Fruit fly (Drosophila melanogaster) whole organism, embryonic: ENCODE data around the gene CG42307.
A peak's percentile ranks its signal among the peaks of the same experiment; 100 is the strongest.

Experiments
- B-H1 ChIP-seq: fragments of 200-800 bp; sonication (Bioruptor generic); IDR thresholded peaks from 3 replicates; pipeline ENCODE4 v1.3.6; 2022; ENCODE audit warnings: missing biosample characterization, missing genetic modification characterization
- CG10267 ChIP-seq: fragments of 200-800 bp; sonication (Bioruptor generic); optimal IDR thresholded peaks from 2 replicates; lab custom pipeline; 2018; ENCODE audit warnings: missing biosample characterization, mild to moderate bottlenecking, missing genetic modification characterization, moderate library complexity
- CG10979 ChIP-seq: fragments of 200-800 bp; sonication (Bioruptor generic); optimal IDR thresholded peaks from 2 replicates; lab custom pipeline; 2018; ENCODE audit warnings: missing biosample characterization, mild to moderate bottlenecking, missing genetic modification characterization, moderate library complexity
- CG11093 ChIP-seq: fragments of 200-800 bp; sonication (Bioruptor generic); IDR thresholded peaks from 3 replicates; pipeline ENCODE4 v1.3.6; 2022; ENCODE audit warnings: missing biosample characterization, missing genetic modification characterization
- CG12071 ChIP-seq: fragments of 200-800 bp; sonication (Bioruptor generic); optimal IDR thresholded peaks from 3 replicates; lab custom pipeline; 2018; ENCODE audit warnings: missing biosample characterization, mild to moderate bottlenecking, missing genetic modification characterization
- CG12155 ChIP-seq: fragments of 200-800 bp; sonication (Bioruptor generic); optimal IDR thresholded peaks from 3 replicates; lab custom pipeline; 2016; ENCODE audit warnings: missing biosample characterization, missing genetic modification characterization
- CG12299 ChIP-seq: fragments of 200-800 bp; sonication (Bioruptor generic); optimal IDR thresholded peaks from 2 replicates; lab custom pipeline; 2018; ENCODE audit warnings: missing biosample characterization, mild to moderate bottlenecking, missing genetic modification characterization
- CG12659 ChIP-seq: fragments of 200-800 bp; sonication (Bioruptor generic); optimal IDR thresholded peaks from 3 replicates; lab custom pipeline; 2017; ENCODE audit warnings: mild to moderate bottlenecking, missing biosample characterization, missing genetic modification reagents, missing genetic modification characterization
- CG13424 ChIP-seq: fragments of 200-800 bp; sonication (Bioruptor generic); optimal IDR thresholded peaks from 2 replicates; lab custom pipeline; 2019; ENCODE audit warnings: missing biosample characterization, mild to moderate bottlenecking, missing genetic modification characterization, moderate library complexity
- CG13775 ChIP-seq: fragments of 200-800 bp; sonication (Bioruptor generic); optimal IDR thresholded peaks from 3 replicates; lab custom pipeline; 2017; ENCODE audit warnings: missing biosample characterization, mild to moderate bottlenecking, missing genetic modification characterization
- CG15011 ChIP-seq: fragments of 200-800 bp; sonication (Bioruptor generic); optimal IDR thresholded peaks from 3 replicates; lab custom pipeline; 2018; ENCODE audit warnings: missing biosample characterization, mild to moderate bottlenecking, missing genetic modification characterization
- CG17829 ChIP-seq: fragments of 200-800 bp; optimal IDR thresholded peaks from 2 replicates; lab custom pipeline; 2019; ENCODE audit warnings: missing biosample characterization, mild to moderate bottlenecking, missing genetic modification characterization, moderate library complexity
- CG18011 ChIP-seq: fragments of 200-800 bp; sonication (Bioruptor generic); optimal IDR thresholded peaks from 2 replicates; lab custom pipeline; 2017; ENCODE audit warnings: missing biosample characterization, missing genetic modification characterization, mild to moderate bottlenecking, moderate library complexity, missing genotype
- CG32532 ChIP-seq: fragments of 200-800 bp; sonication (Bioruptor generic); IDR thresholded peaks from 2 replicates; pipeline ENCODE4 v1.3.6; 2022; ENCODE audit warnings: missing biosample characterization, missing genetic modification characterization
- CG32767 ChIP-seq: fragments of 200-800 bp; sonication (Bioruptor generic); IDR thresholded peaks from 2 replicates; pipeline ENCODE4 v1.3.6; 2022; ENCODE audit warnings: missing biosample characterization, missing genetic modification characterization
- CG4282 ChIP-seq: fragments of 200-800 bp; sonication (Bioruptor generic); optimal IDR thresholded peaks from 2 replicates; lab custom pipeline; 2016; ENCODE audit warnings: missing biosample characterization, missing genetic modification characterization
- CG6765 ChIP-seq: fragments of 200-800 bp; sonication (Bioruptor generic); optimal IDR thresholded peaks from 3 replicates; lab custom pipeline; 2017; ENCODE audit warnings: missing biosample characterization, mild to moderate bottlenecking, missing genetic modification characterization
- CG7839 ChIP-seq: fragments of 200-800 bp; sonication (Bioruptor generic); optimal IDR thresholded peaks from 3 replicates; lab custom pipeline; 2018; ENCODE audit warnings: missing biosample characterization, mild to moderate bottlenecking, missing genetic modification characterization, moderate library complexity
- CG7963 ChIP-seq: fragments of 200-800 bp; sonication (Bioruptor generic); IDR thresholded peaks from 3 replicates; pipeline ENCODE4 v1.3.6; 2022; ENCODE audit warnings: missing biosample characterization, missing genetic modification characterization; ENCODE audit not compliant: partially characterized antibody
- Drgx ChIP-seq: fragments of 200-800 bp; sonication (Bioruptor generic); IDR thresholded peaks from 2 replicates; pipeline ENCODE4 v1.3.6; 2022; ENCODE audit warnings: missing biosample characterization, missing genetic modification characterization
- Ets97D ChIP-seq: fragments of 200-800 bp; sonication (Bioruptor generic); optimal IDR thresholded peaks from 3 replicates; lab custom pipeline; 2016; ENCODE audit warnings: missing biosample characterization, missing genetic modification characterization
- H2.0 ChIP-seq: fragments of 200-800 bp; sonication (Bioruptor generic); IDR thresholded peaks from 2 replicates; pipeline ENCODE4 v1.3.6; 2022; ENCODE audit warnings: missing biosample characterization, missing genetic modification characterization
- Hr51 ChIP-seq, 2 experiments: fragments of 200-800 bp; sonication (Bioruptor generic); optimal IDR thresholded peaks; 2 replicates in 1 of 2; 3 replicates in 1 of 2; lab custom pipeline; 2016 to 2018; ENCODE audit warnings: missing biosample characterization in 2 of 2, missing genetic modification characterization in 2 of 2, mild to moderate bottlenecking in 1 of 2, moderate library complexity in 1 of 2
- Hr78 ChIP-seq, 2 experiments: fragments of 200-800 bp in 1 of 2; fragments of >200 bp in 1 of 2; sonication (Bioruptor generic) in 1 of 2; optimal IDR thresholded peaks; 2 replicates each; lab custom pipeline; 2017 to 2019; ENCODE audit warnings: missing biosample characterization in 2 of 2, missing genetic modification characterization in 2 of 2, mild to moderate bottlenecking in 1 of 2, moderate library complexity in 1 of 2
- Hsf ChIP-seq: fragments of 200-800 bp; sonication (Bioruptor generic); optimal IDR thresholded peaks from 3 replicates; lab custom pipeline; 2016; ENCODE audit warnings: missing biosample characterization, missing genetic modification characterization
- Side ChIP-seq: fragments of 200-800 bp; sonication (Bioruptor generic); optimal IDR thresholded peaks from 2 replicates; lab custom pipeline; 2016; ENCODE audit warnings: missing biosample characterization, missing genetic modification characterization
- Xrp1 ChIP-seq: fragments of 200-800 bp; sonication (Bioruptor generic); IDR thresholded peaks from 2 replicates; pipeline ENCODE4 v1.3.6; 2022; ENCODE audit warnings: missing biosample characterization, missing genetic modification characterization
- dimm ChIP-seq: fragments of 200-800 bp; sonication (Bioruptor generic); IDR thresholded peaks from 2 replicates; pipeline ENCODE4 v1.3.6; 2022; ENCODE audit warnings: missing biosample characterization, missing genetic modification characterization
- dmrt99B ChIP-seq: fragments of 200-800 bp; sonication (Bioruptor generic); optimal IDR thresholded peaks from 2 replicates; lab custom pipeline; 2018; ENCODE audit warnings: missing biosample characterization, mild to moderate bottlenecking, missing genetic modification characterization, moderate library complexity
- dpn ChIP-seq, 2 experiments: fragments of 200-800 bp; sonication (Bioruptor generic); optimal IDR thresholded peaks; 3 replicates each; lab custom pipeline; 2016; ENCODE audit warnings: missing biosample characterization in 2 of 2, missing genetic modification characterization in 2 of 2
- en ChIP-seq: fragments of 200-800 bp; sonication (Bioruptor generic); optimal IDR thresholded peaks from 2 replicates; lab custom pipeline; 2016; ENCODE audit warnings: missing biosample characterization, missing genetic modification characterization
- esg ChIP-seq: fragments of 200-800 bp; sonication (Bioruptor generic); conservative IDR thresholded peaks from 2 replicates; pipeline ENCODE4 v1.3.6; 2022; ENCODE audit warnings: missing biosample characterization, missing genetic modification characterization
- gcm ChIP-seq: fragments of 200-800 bp; sonication (Bioruptor generic); optimal IDR thresholded peaks from 2 replicates; lab custom pipeline; 2019; ENCODE audit warnings: missing biosample characterization, mild to moderate bottlenecking, missing genetic modification characterization, moderate library complexity
- grn ChIP-seq: fragments of 200-800 bp; sonication (Bioruptor generic); optimal IDR thresholded peaks from 3 replicates; lab custom pipeline; 2017; ENCODE audit warnings: missing biosample characterization, missing genetic modification characterization
- ham ChIP-seq: fragments of 200-800 bp; sonication (Bioruptor generic); IDR thresholded peaks from 2 replicates; pipeline ENCODE4 v1.3.6; 2022; ENCODE audit warnings: missing biosample characterization, missing genetic modification characterization
- her ChIP-seq: fragments of 200-800 bp; sonication (Bioruptor generic); optimal IDR thresholded peaks from 2 replicates; lab custom pipeline; 2016; ENCODE audit warnings: missing biosample characterization, missing genetic modification characterization
- inv ChIP-seq: fragments of 200-800 bp; sonication (Bioruptor generic); IDR thresholded peaks from 2 replicates; pipeline ENCODE4 v1.3.6; 2022; ENCODE audit warnings: missing biosample characterization, missing genetic modification characterization; ENCODE audit not compliant: partially characterized antibody
- jumu ChIP-seq: fragments of 200-800 bp; sonication (Bioruptor generic); optimal IDR thresholded peaks from 3 replicates; lab custom pipeline; 2016; ENCODE audit warnings: missing biosample characterization, missing genetic modification characterization
- lov ChIP-seq, 2 experiments: fragments of 200-800 bp in 1 of 2; fragments of >200 bp in 1 of 2; sonication (Bioruptor generic) in 1 of 2; IDR thresholded peaks in 1 of 2; optimal IDR thresholded peaks in 1 of 2; 2 replicates in 1 of 2; 3 replicates in 1 of 2; pipeline versions ENCODE4 v1.3.6 to Lab custom; 2017 to 2022; ENCODE audit warnings: missing biosample characterization in 1 of 2, missing genetic modification characterization in 1 of 2
- luna ChIP-seq: fragments of 200-800 bp; sonication (Bioruptor generic); optimal IDR thresholded peaks from 2 replicates; lab custom pipeline; 2016; ENCODE audit warnings: missing biosample characterization, missing genetic modification characterization
- psq ChIP-seq: fragments of 200-800 bp; sonication (Bioruptor generic); optimal IDR thresholded peaks from 2 replicates; lab custom pipeline; 2017; ENCODE audit warnings: missing biosample characterization, missing genetic modification characterization
- sens ChIP-seq: fragments of 200-800 bp; sonication (Bioruptor generic); peaks from one replicate; lab custom pipeline; 2016; ENCODE audit warnings: missing biosample characterization, missing genetic modification characterization
- slbo ChIP-seq: fragments of 200-800 bp; sonication (Bioruptor generic); IDR thresholded peaks from 2 replicates; pipeline ENCODE4 v1.3.6; 2022; ENCODE audit warnings: missing biosample characterization, missing genetic modification characterization
- slp2 ChIP-seq: fragments of 200-800 bp; sonication (Bioruptor generic); optimal IDR thresholded peaks from 2 replicates; lab custom pipeline; 2016; ENCODE audit warnings: missing biosample characterization, missing genetic modification characterization
- sna ChIP-seq: fragments of 200-800 bp; sonication (Bioruptor generic); IDR thresholded peaks from 2 replicates; pipeline ENCODE4 v1.3.6; 2022; ENCODE audit warnings: missing biosample characterization, missing genetic modification characterization; ENCODE audit not compliant: partially characterized antibody
- tin ChIP-seq: fragments of 200-800 bp; sonication (Bioruptor generic); optimal IDR thresholded peaks from 3 replicates; lab custom pipeline; 2016; ENCODE audit warnings: missing biosample characterization, missing genetic modification characterization
- twi ChIP-seq: fragments of 200-800 bp; optimal IDR thresholded peaks from 2 replicates; lab custom pipeline; 2019; ENCODE audit warnings: missing biosample characterization, mild to moderate bottlenecking, missing genetic modification characterization, moderate library complexity
- unpg ChIP-seq: fragments of 200-800 bp; sonication (Bioruptor generic); optimal IDR thresholded peaks from 3 replicates; lab custom pipeline; 2018; ENCODE audit warnings: missing biosample characterization, mild to moderate bottlenecking, missing genetic modification characterization, moderate library complexity
- wor ChIP-seq: fragments of 200-800 bp; sonication (Bioruptor generic); IDR thresholded peaks from 2 replicates; pipeline ENCODE4 v1.3.6; 2022; ENCODE audit warnings: missing biosample characterization, missing genetic modification characterization
- yki ChIP-seq: fragments of >200 bp; optimal IDR thresholded peaks from 3 replicates; lab custom pipeline; 2018

The CG42307 gene

dm6 chr3L:7323348-7323747 lies 5.6 kb upstream of the CG42307 start, which contains the start of the genes RhoGEF4 and Rint1 (continued):
- TF ChIP-seq sna (GFP tag; lab: Robert Waterston, UW) (no peak), grn (GFP tag; lab: Kevin White, UChicago) (no peak), CG4282 (no peak), CG15011 (GFP tag; lab: Kevin White, UChicago) (no peak), CG7839 (tag; lab: Kevin White, UChicago) (peak; percentile 72), inv (GFP tag; lab: Robert Waterston, UW) (no peak), Hsf (GFP tag; lab: Kevin White, UChicago) (peak; percentile 63), tin (GFP tag; lab: Kevin White, UChicago) (peak; percentile 80), esg (GFP tag; lab: Robert Waterston, UW) (peak; percentile 77), unpg (peak; percentile 67), luna (GFP tag; lab: Kevin White, UChicago) (no peak), B-H1 (GFP tag; lab: Robert Waterston, UW) (peak; percentile 36; the same call in 2 of the 3 replicates), en (GFP tag; lab: Kevin White, UChicago) (no peak), lov (optimal IDR thresholded peaks at IDR 0.05; lab: Kevin White, UChicago) (no peak), lov (GFP tag; IDR thresholded peaks at IDR 0.05; lab: Robert Waterston, UW) (peak; percentile 39; the same call in 1 of the 3 replicates), CG17829 (tag; lab: Kevin White, UChicago) (peak; percentile 82), wor (GFP tag; lab: Robert Waterston, UW) (peak; percentile 72), H2.0 (GFP tag; lab: Robert Waterston, UW) (peak; percentile 54; the same call in 1 of the 2 replicates), Side (no peak), CG12659 (peak; percentile 76), twi (tag; lab: Kevin White, UChicago) (no peak), CG10979 (peak; percentile 51), psq (GFP tag; lab: Kevin White, UChicago) (no peak), CG13424 (tag; lab: Kevin White, UChicago) (peak; percentile 75), CG10267 (tag; lab: Kevin White, UChicago) (peak; percentile 73), CG12071 (no peak), CG12155 (GFP tag; lab: Kevin White, UChicago) (peak; percentile 73), CG32767 (GFP tag; lab: Robert Waterston, UW) (no peak), CG7963 (no peak), CG32532 (GFP tag; lab: Robert Waterston, UW) (peak; percentile 83), CG13775 (GFP tag; lab: Kevin White, UChicago) (peak; percentile 79), her (GFP tag; lab: Kevin White, UChicago) (no peak), dimm (GFP tag; lab: Robert Waterston, UW) (peak; percentile 41; the same call in 1 of the 2 replicates), dpn (GFP tag; optimal IDR thresholded peaks at IDR 0.05; lab: Kevin White, UChicago) (peak; percentile 56 to 77), gcm (GFP tag; lab: Kevin White, UChicago) (peak; percentile 58), Ets97D (GFP tag; lab: Kevin White, UChicago) (peak; percentile 70), CG12299 (tag; lab: Kevin White, UChicago) (no peak), Hr78 (GFP tag; optimal IDR thresholded peaks at IDR 0.05; lab: Kevin White, UChicago) (no peak), jumu (GFP tag; lab: Kevin White, UChicago) (peak; percentile 57), CG11093 (GFP tag; lab: Robert Waterston, UW) (peak; percentile 76; the same call in 2 of the 3 replicates), ham (GFP tag; lab: Robert Waterston, UW) (peak; percentile 72; the same call in 1 of the 2 replicates), yki (no peak), slbo (peak; percentile 92), Xrp1 (GFP tag; lab: Robert Waterston, UW) (peak; percentile 72), slp2 (GFP tag; lab: Kevin White, UChicago) (no peak), dmrt99B (no peak), Hr51 (GFP tag; optimal IDR thresholded peaks at IDR 0.05; lab: Kevin White, UChicago) (peak in 1 of 2 experiments; percentile 75), CG18011 (peak; percentile 44), Drgx (GFP tag; lab: Robert Waterston, UW) (no peak), CG6765 (GFP tag; lab: Kevin White, UChicago) (no peak), sens (GFP tag; lab: Kevin White, UChicago) (peak; percentile 87)
